Worm (Caenorhabditis elegans) whole organism, L4 larva: ENCODE results near the gene Y6G8.14.

Experiments used
- T20F7.1 ChIP-seq: fragments of 200-800 bp; sonication (Bioruptor generic); optimal IDR thresholded peaks from 2 replicates; lab custom pipeline; 2018; ENCODE audit warnings: mild to moderate bottlenecking, missing genetic modification characterization, missing compliant biosample characterization
- T26A8.4 ChIP-seq: fragments of 200-800 bp; sonication (Bioruptor generic); IDR thresholded peaks from 2 replicates; pipeline ENCODE4 v1.3.6; 2022; ENCODE audit warnings: missing genetic modification characterization, missing compliant biosample characterization
- aha-1 ChIP-seq: fragments of 150-350 bp; peaks from one replicate; lab custom pipeline; 2014; ENCODE audit warnings: missing biosample characterization, missing genetic modification characterization
- attf-4 ChIP-seq: sonication (generic microtip); optimal IDR thresholded peaks from 3 replicates; lab custom pipeline; 2017; ENCODE audit warnings: missing biosample characterization, missing genetic modification characterization
- nhr-10 ChIP-seq: fragments of 150-350 bp; optimal IDR thresholded peaks from 2 replicates; lab custom pipeline; 2014; ENCODE audit warnings: missing biosample characterization, missing genetic modification characterization
- nhr-28 ChIP-seq: fragments of 150-350 bp; optimal IDR thresholded peaks from 2 replicates; lab custom pipeline; 2014; ENCODE audit warnings: missing biosample characterization, missing genetic modification characterization
- sdz-12 ChIP-seq: fragments of 200-800 bp; sonication (Bioruptor generic); optimal IDR thresholded peaks from 2 replicates; lab custom pipeline; 2018; ENCODE audit warnings: mild to moderate bottlenecking, missing genetic modification characterization, missing compliant biosample characterization
- snpc-4 ChIP-seq: fragments of 150-350 bp; optimal IDR thresholded peaks from 2 replicates; lab custom pipeline; 2014; ENCODE audit warnings: missing biosample characterization, missing genetic modification characterization
- unc-62 ChIP-seq, 3 experiments: fragments of 150-350 bp in 1 of 3; sonication (generic microtip); optimal IDR thresholded peaks in 2 of 3; peaks in 1 of 3; 1 replicate in 1 of 3; 2 replicates in 2 of 3; lab custom pipeline; 2014 to 2017; ENCODE audit warnings: missing biosample characterization in 3 of 3, missing genetic modification characterization in 3 of 3, missing genetic modification reagents in 3 of 3, missing genotype in 1 of 3
- zfp-2 ChIP-seq: sonication (generic microtip); optimal IDR thresholded peaks from 2 replicates; lab custom pipeline; 2016; ENCODE audit warnings: mild to moderate bottlenecking, missing genetic modification characterization, missing compliant biosample characterization
- zfp-3 ChIP-seq: fragments of 200-800 bp; sonication (Bioruptor generic); conservative IDR thresholded peaks from 2 replicates; pipeline ENCODE4 v1.3.6; 2022; ENCODE audit warnings: missing genetic modification reagents, missing genetic modification characterization, missing compliant biosample characterization
- zip-2 ChIP-seq: fragments of 150-350 bp; optimal IDR thresholded peaks from 2 replicates; lab custom pipeline; 2014; ENCODE audit warnings: missing biosample characterization, missing genetic modification characterization
- ztf-11 ChIP-seq: fragments of 150-350 bp; optimal IDR thresholded peaks from 2 replicates; lab custom pipeline; 2014; ENCODE audit warnings: missing biosample characterization, missing genetic modification characterization

The Y6G8.14 gene

ce11 chrV:17580017-17580416 lies 34.1 kb downstream of the Y6G8.14 start:
- no peak for TF ChIP-seq T26A8.4 (GFP tag; lab: Robert Waterston, UW)
- TF ChIP-seq unc-62 (GFP tag; optimal IDR thresholded peaks at IDR 0.05 in 1 of 2; lab: Kevin White, UChicago): peak in 1 of 2 experiments; percentile 81
- no peak for TF ChIP-seq unc-62 (tag; optimal IDR thresholded peaks at IDR 0.05; lab: Kevin White, UChicago)
- TF ChIP-seq aha-1 (tag; lab: Kevin White, UChicago): peak; percentile 28
- TF ChIP-seq, all 104 proteins: peak for 2

ce11 chrV:17566850-17567249 lies 47.3 kb downstream of the Y6G8.14 start, which contains the start of gene C38D9.2:
Gene C38D9.2, plus strand, starts transcription at chrV:17567150.
- TF ChIP-seq zip-2 (tag; lab: Kevin White, UChicago): no peak
- TF ChIP-seq snpc-4 (tag; lab: Kevin White, UChicago): no peak
- no peak for TF ChIP-seq attf-4 (tag; lab: Kevin White, UChicago)
- TF ChIP-seq zfp-2 (tag; lab: Kevin White, UChicago): no peak
- TF ChIP-seq ztf-11: no peak

DNA sequence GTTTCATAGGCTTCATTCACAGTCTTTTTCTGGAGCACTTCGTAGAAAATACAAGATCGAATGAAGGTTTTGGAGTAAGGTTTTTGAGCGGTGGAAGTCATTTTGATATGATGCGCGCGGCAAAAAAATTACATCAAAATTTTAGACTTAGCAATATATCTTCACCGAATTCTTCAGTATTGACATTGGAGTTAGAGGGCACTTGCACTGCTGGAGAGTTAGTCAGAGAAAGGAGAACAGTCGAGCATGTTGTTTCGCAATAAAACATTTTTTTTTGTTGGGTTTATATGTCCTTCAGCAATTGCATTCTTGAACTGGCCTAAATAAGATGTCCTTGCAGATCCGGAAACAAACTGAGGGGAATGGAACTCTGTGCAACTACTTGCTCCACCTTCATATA lies 48.2 kb downstream of the Y6G8.14 start, which contains the start of gene fbxa-171:
TSS of gene fbxa-171 (minus strand) at position 101 of the 400 bp plus-strand sequence.
- TF ChIP-seq sdz-12 (GFP tag; lab: Kevin White, UChicago) (no peak), unc-62 (GFP tag; optimal IDR thresholded peaks at IDR 0.05 in 1 of 2; lab: Kevin White, UChicago) (no peak), unc-62 (tag; optimal IDR thresholded peaks at IDR 0.05; lab: Kevin White, UChicago) (no peak), T20F7.1 (GFP tag; lab: Kevin White, UChicago) (no peak), nhr-10 (tag; lab: Kevin White, UChicago) (no peak), zfp-3 (GFP tag; lab: Robert Waterston, UW) (no peak), nhr-28 (tag; lab: Kevin White, UChicago) (no peak)
